Worm (Caenorhabditis elegans) whole organism, L1 larva: ENCODE data around the gene F22F1.2.

ENCODE experiments used
- alr-1 ChIP-seq: fragments of 200-800 bp; sonication (Bioruptor generic); optimal IDR thresholded peaks from 2 replicates; lab custom pipeline; 2018; ENCODE audit warnings: borderline replicate concordance, mild to moderate bottlenecking, missing genetic modification characterization, missing compliant biosample characterization
- ceh-8 ChIP-seq: fragments of 200-800 bp; sonication (Bioruptor generic); optimal IDR thresholded peaks from 2 replicates; lab custom pipeline; 2018; ENCODE audit warnings: mild to moderate bottlenecking, missing genetic modification characterization, moderate library complexity, missing compliant biosample characterization
- dpl-1 ChIP-seq, 3 experiments: fragments of 150-350 bp in 2 of 3; sonication (generic microtip) in 1 of 3; optimal IDR thresholded peaks; 2 replicates each; lab custom pipeline; 2014 to 2017; ENCODE audit warnings: missing biosample characterization in 3 of 3, missing genetic modification characterization in 3 of 3, missing genetic modification reagents in 3 of 3
- elt-2 ChIP-seq: sonication (generic microtip); optimal IDR thresholded peaks from 2 replicates; lab custom pipeline; 2016; ENCODE audit warnings: missing genetic modification characterization, mild to moderate bottlenecking, inconsistent platforms, missing compliant biosample characterization, missing genetic modification reagents
- grh-1 ChIP-seq: fragments of 200-800 bp; sonication (Bioruptor generic); IDR thresholded peaks from 2 replicates; pipeline ENCODE4 v1.3.6; 2022; ENCODE audit warnings: missing genetic modification reagents, missing genetic modification characterization, missing compliant biosample characterization
- lin-13 ChIP-seq: fragments of 150-350 bp; optimal IDR thresholded peaks from 2 replicates; lab custom pipeline; 2014; ENCODE audit warnings: missing biosample characterization, missing genetic modification reagents, missing genetic modification characterization
- nhr-28 ChIP-seq: fragments of 150-350 bp; optimal IDR thresholded peaks from 2 replicates; lab custom pipeline; 2014; ENCODE audit warnings: missing biosample characterization, missing genetic modification characterization
- pqm-1 ChIP-seq: sonication (generic microtip); optimal IDR thresholded peaks from 3 replicates; lab custom pipeline; 2017; ENCODE audit warnings: missing biosample characterization, missing genetic modification characterization
- snpc-4 ChIP-seq: fragments of 150-350 bp; optimal IDR thresholded peaks from 2 replicates; lab custom pipeline; 2014; ENCODE audit warnings: missing biosample characterization, missing genetic modification characterization
- unc-86 ChIP-seq: sonication (generic microtip); optimal IDR thresholded peaks from 2 replicates; lab custom pipeline; 2016; ENCODE audit warnings: missing genetic modification characterization, missing compliant biosample characterization

DNA sequence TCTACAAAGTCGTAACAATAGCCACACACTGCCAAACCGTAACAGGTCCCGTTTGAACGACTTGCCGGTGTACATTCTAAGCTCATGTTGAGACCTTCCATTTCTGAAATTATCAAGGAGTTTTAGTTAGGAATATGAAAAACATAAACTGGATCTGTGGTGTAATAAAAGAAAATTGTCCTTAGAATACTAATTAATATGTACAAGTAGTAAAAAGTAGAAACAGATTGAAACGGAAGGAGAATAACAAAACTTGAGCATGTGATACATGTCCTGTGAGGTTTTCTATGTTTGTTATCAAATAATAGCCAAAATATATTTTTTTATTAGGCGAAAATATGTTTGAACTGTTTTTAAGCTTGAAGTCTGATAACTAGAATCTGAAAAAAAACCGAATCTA lies 21.0 kb downstream of the F22F1.2 start, which contains the start of gene frpr-1:
- TF ChIP-seq dpl-1 (GFP tag; optimal IDR thresholded peaks at IDR 0.05; lab: Kevin White, UChicago): no peak
- TF ChIP-seq lin-13 (GFP tag; lab: Kevin White, UChicago): no peak
- TF ChIP-seq nhr-28 (tag; lab: Kevin White, UChicago): no peak
- no peak for TF ChIP-seq snpc-4 (tag; lab: Kevin White, UChicago)
- no peak for TF ChIP-seq pqm-1 (tag; lab: Kevin White, UChicago)
- no peak for TF ChIP-seq ceh-8 (GFP tag; lab: Kevin White, UChicago)
- TF ChIP-seq unc-86 (tag; lab: Kevin White, UChicago): no peak
- no peak for TF ChIP-seq alr-1 (tag; lab: Kevin White, UChicago)
- no peak for TF ChIP-seq elt-2 (tag; lab: Kevin White, UChicago)
- no peak for TF ChIP-seq grh-1 (GFP tag; lab: Robert Waterston, UW)
